Fruit fly (Drosophila melanogaster) Kc167 (cell line): Measurements from ENCODE around the gene CG31174.

ENCODE experiments used
- Sin3A ChIP-seq: fragments of >200 bp; optimal IDR thresholded peaks from 2 replicates; lab custom pipeline; 2018; ENCODE audit warnings: missing external identifiers
- h ChIP-seq: fragments of >200 bp; optimal IDR thresholded peaks from 3 replicates; lab custom pipeline; 2018; ENCODE audit warnings: missing external identifiers
- ttk ChIP-seq: sonication (Bioruptor generic); optimal IDR thresholded peaks from 2 replicates; lab custom pipeline; 2017; ENCODE audit warnings: missing external identifiers

DNA sequence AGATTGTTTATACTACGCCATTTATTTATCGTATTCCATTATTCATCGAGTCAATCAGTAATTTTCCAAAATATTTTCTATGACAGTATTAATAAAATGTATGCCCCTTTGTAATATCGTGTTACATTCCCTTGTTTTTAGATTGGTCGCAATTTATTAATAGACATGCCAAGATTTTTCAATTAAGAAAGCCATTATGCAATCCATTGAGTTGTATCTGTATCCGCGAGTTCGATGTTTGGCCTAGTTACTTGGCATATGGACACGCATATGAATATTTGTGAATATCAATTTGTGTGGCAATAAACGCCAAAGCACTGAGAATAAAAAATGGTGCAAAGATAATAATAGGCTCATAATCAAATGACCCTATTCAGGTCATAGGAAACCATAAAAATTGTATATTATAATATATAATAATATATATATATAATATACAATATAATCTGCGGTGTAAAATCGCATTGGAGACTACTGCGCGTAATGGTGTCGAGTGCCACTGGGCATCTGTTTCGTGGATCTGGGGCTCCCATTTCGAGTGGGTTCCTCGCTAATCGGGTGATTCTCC, 5.4 kb downstream of the CG31174 start:
- no peak for TF ChIP-seq ttk
- no peak for TF ChIP-seq Sin3A (lab: Kevin White, UChicago)
- no peak for TF ChIP-seq h (lab: Kevin White, UChicago)
